Worm (Caenorhabditis elegans) whole organism, L4 larva: ENCODE results near the gene F15A8.1.

Source experiments
- D1046.2 ChIP-seq: fragments of 200-800 bp; sonication (Bioruptor generic); IDR thresholded peaks from 2 replicates; pipeline ENCODE4 v1.3.6; 2022; ENCODE audit warnings: missing genetic modification characterization, missing compliant biosample characterization
- F10B5.3 ChIP-seq: sonication (generic microtip); optimal IDR thresholded peaks from 2 replicates; lab custom pipeline; 2016; ENCODE audit warnings: mild to moderate bottlenecking, missing genetic modification characterization, missing compliant biosample characterization
- T20F7.1 ChIP-seq: fragments of 200-800 bp; sonication (Bioruptor generic); optimal IDR thresholded peaks from 2 replicates; lab custom pipeline; 2018; ENCODE audit warnings: mild to moderate bottlenecking, missing genetic modification characterization, missing compliant biosample characterization
- Y105C5A.15 ChIP-seq: fragments of 200-800 bp; sonication (Bioruptor generic); IDR thresholded peaks from 2 replicates; pipeline ENCODE4 v1.3.6; 2022; ENCODE audit warnings: missing genetic modification characterization, missing compliant biosample characterization
- Y5F2A.4 ChIP-seq: fragments of 200-800 bp; sonication (Bioruptor generic); optimal IDR thresholded peaks from 2 replicates; lab custom pipeline; 2018; ENCODE audit warnings: mild to moderate bottlenecking, missing genetic modification characterization, missing compliant biosample characterization
- ZK546.5 ChIP-seq, 2 experiments: sonication (generic microtip); optimal IDR thresholded peaks; 2 replicates each; lab custom pipeline; 2017; ENCODE audit warnings: missing biosample characterization in 2 of 2, missing genetic modification characterization in 2 of 2
- aha-1 ChIP-seq: fragments of 150-350 bp; peaks from one replicate; lab custom pipeline; 2014; ENCODE audit warnings: missing biosample characterization, missing genetic modification characterization
- aly-2 ChIP-seq: sonication (generic microtip); optimal IDR thresholded peaks from 2 replicates; lab custom pipeline; 2018; ENCODE audit warnings: missing biosample characterization, missing genetic modification characterization
- arid-1 ChIP-seq: fragments of 200-800 bp; sonication (Bioruptor generic); conservative IDR thresholded peaks from 2 replicates; pipeline ENCODE4 v1.3.6; 2022; ENCODE audit warnings: missing genetic modification reagents, missing genetic modification characterization, missing compliant biosample characterization
- daf-16 ChIP-seq, 3 experiments: sonication (generic microtip); optimal IDR thresholded peaks; 2 replicates each; lab custom pipeline; 2016 to 2017; ENCODE audit warnings: missing genetic modification characterization in 3 of 3, missing genetic modification reagents in 3 of 3, mild to moderate bottlenecking in 2 of 3, missing compliant biosample characterization in 2 of 3, missing biosample characterization in 1 of 3, moderate library complexity in 1 of 3
- dmd-6 ChIP-seq: fragments of 200-800 bp; sonication (Bioruptor generic); IDR thresholded peaks from 2 replicates; pipeline ENCODE4 v1.3.6; 2022; ENCODE audit warnings: missing genetic modification reagents, missing genetic modification characterization, missing compliant biosample characterization
- dmd-8 ChIP-seq: fragments of 200-800 bp; sonication (Bioruptor generic); IDR thresholded peaks from 2 replicates; pipeline ENCODE4 v1.3.6; 2022; ENCODE audit warnings: missing genetic modification characterization, missing compliant biosample characterization
- dpl-1 ChIP-seq: fragments of 150-350 bp; optimal IDR thresholded peaks from 2 replicates; lab custom pipeline; 2014; ENCODE audit warnings: missing biosample characterization, missing genetic modification reagents, missing genetic modification characterization
- dve-1 ChIP-seq: sonication (generic microtip); optimal IDR thresholded peaks from 2 replicates; lab custom pipeline; 2017; ENCODE audit warnings: antibody characterized with exemption, mild to moderate bottlenecking, missing genetic modification characterization, missing compliant biosample characterization; ENCODE audit not compliant: insufficient read depth
- gei-8 ChIP-seq: fragments of 200-800 bp; sonication (Bioruptor generic); optimal IDR thresholded peaks from 2 replicates; lab custom pipeline; 2018; ENCODE audit warnings: mild to moderate bottlenecking, missing genetic modification characterization, missing compliant biosample characterization
- hif-1 ChIP-seq, 2 experiments: sonication (generic microtip); optimal IDR thresholded peaks; 2 replicates each; lab custom pipeline; 2016 to 2017; ENCODE audit warnings: missing compliant biosample characterization in 2 of 2, missing genetic modification characterization in 2 of 2, missing genetic modification reagents in 2 of 2, missing genotype in 2 of 2, mild to moderate bottlenecking in 1 of 2
- hlh-11 ChIP-seq: fragments of 200-800 bp; sonication (Bioruptor generic); optimal IDR thresholded peaks from 2 replicates; lab custom pipeline; 2018; ENCODE audit warnings: mild to moderate bottlenecking, missing genetic modification characterization, missing compliant biosample characterization
- hlh-30 ChIP-seq: sonication (generic microtip); optimal IDR thresholded peaks from 2 replicates; lab custom pipeline; 2017; ENCODE audit warnings: antibody characterized with exemption, mild to moderate bottlenecking, missing genetic modification characterization, missing compliant biosample characterization; ENCODE audit not compliant: insufficient read depth
- hmg-1.1 ChIP-seq: fragments of 200-800 bp; sonication (Bioruptor generic); IDR thresholded peaks from 2 replicates; pipeline ENCODE4 v1.3.6; 2022; ENCODE audit warnings: missing genetic modification reagents, missing genetic modification characterization, missing compliant biosample characterization
- lin-13 ChIP-seq: fragments of 150-350 bp; optimal IDR thresholded peaks from 2 replicates; lab custom pipeline; 2014; ENCODE audit warnings: missing biosample characterization, missing genetic modification reagents, missing genetic modification characterization
- lin-15B ChIP-seq: fragments of 150-350 bp; sonication (generic microtip); optimal IDR thresholded peaks from 3 replicates; lab custom pipeline; 2014; ENCODE audit warnings: missing biosample characterization, missing genetic modification characterization
- lin-29 ChIP-seq: fragments of 200-800 bp; sonication (Bioruptor generic); IDR thresholded peaks from 2 replicates; pipeline ENCODE4 v1.3.6; 2022; ENCODE audit warnings: missing genetic modification reagents, missing genetic modification characterization, missing compliant biosample characterization
- lin-38 ChIP-seq: fragments of 200-800 bp; sonication (Bioruptor generic); IDR thresholded peaks from 2 replicates; pipeline ENCODE4 v1.3.6; 2022; ENCODE audit warnings: missing genetic modification reagents, missing genetic modification characterization, missing compliant biosample characterization
- lir-3 ChIP-seq: sonication (generic microtip); optimal IDR thresholded peaks from 2 replicates; lab custom pipeline; 2016; ENCODE audit warnings: mild to moderate bottlenecking, missing genetic modification characterization, missing compliant biosample characterization
- lsy-2 ChIP-seq, 2 experiments: fragments of 150-350 bp in 1 of 2; sonication (generic microtip) in 1 of 2; optimal IDR thresholded peaks; 2 replicates each; lab custom pipeline; 2014 to 2017; ENCODE audit warnings: missing biosample characterization in 2 of 2, missing genetic modification characterization in 2 of 2
- mdl-1 ChIP-seq, 2 experiments: fragments of 150-350 bp in 1 of 2; sonication (generic microtip) in 1 of 2; optimal IDR thresholded peaks; 2 replicates each; lab custom pipeline; 2014 to 2017; ENCODE audit warnings: missing biosample characterization in 2 of 2, missing genetic modification characterization in 2 of 2
- mdt-29 ChIP-seq: fragments of 200-800 bp; sonication (Bioruptor generic); IDR thresholded peaks from 2 replicates; pipeline ENCODE4 v1.3.6; 2022; ENCODE audit warnings: missing genetic modification reagents, missing genetic modification characterization, missing compliant biosample characterization
- mep-1 ChIP-seq: fragments of 150-350 bp; sonication (generic microtip); optimal IDR thresholded peaks from 3 replicates; lab custom pipeline; 2014; ENCODE audit warnings: missing biosample characterization, missing genetic modification characterization
- mes-2 ChIP-seq: sonication (generic microtip); optimal IDR thresholded peaks from 2 replicates; lab custom pipeline; 2016; ENCODE audit warnings: missing genotype, mild to moderate bottlenecking, missing genetic modification characterization, missing compliant biosample characterization; ENCODE audit not compliant: poor library complexity, severe bottlenecking
- mxl-3 ChIP-seq: fragments of 200-800 bp; sonication (Bioruptor generic); optimal IDR thresholded peaks from 2 replicates; lab custom pipeline; 2018; ENCODE audit warnings: mild to moderate bottlenecking, missing genetic modification characterization, missing compliant biosample characterization
- nhr-11 ChIP-seq: fragments of 150-350 bp; optimal IDR thresholded peaks from 2 replicates; lab custom pipeline; 2014; ENCODE audit warnings: missing biosample characterization, missing genetic modification characterization
- nhr-25 ChIP-seq: sonication (generic microtip); optimal IDR thresholded peaks from 2 replicates; lab custom pipeline; 2017; ENCODE audit warnings: missing genetic modification characterization, mild to moderate bottlenecking, missing compliant biosample characterization, antibody characterized with exemption, moderate library complexity, borderline replicate concordance; ENCODE audit not compliant: insufficient read depth
- nhr-28 ChIP-seq: fragments of 150-350 bp; optimal IDR thresholded peaks from 2 replicates; lab custom pipeline; 2014; ENCODE audit warnings: missing biosample characterization, missing genetic modification characterization
- nhr-77 ChIP-seq: fragments of 150-350 bp; optimal IDR thresholded peaks from 2 replicates; lab custom pipeline; 2014; ENCODE audit warnings: missing biosample characterization, missing genetic modification characterization
- pha-4 ChIP-seq, 2 experiments: fragments of 150-350 bp in 1 of 2; fragments of 200-800 bp in 1 of 2; sonication (Bioruptor generic) in 1 of 2; IDR thresholded peaks in 1 of 2; optimal IDR thresholded peaks in 1 of 2; 2 replicates each; pipeline versions ENCODE4 v1.3.6 to Lab custom; 2014 to 2022; ENCODE audit warnings: missing genetic modification characterization in 2 of 2, missing genetic modification reagents in 2 of 2, missing biosample characterization in 1 of 2, missing compliant biosample characterization in 1 of 2
- pqm-1 ChIP-seq: sonication (generic microtip); optimal IDR thresholded peaks from 2 replicates; lab custom pipeline; 2017; ENCODE audit warnings: missing biosample characterization, missing genetic modification characterization
- rbr-2 ChIP-seq: sonication (generic microtip); optimal IDR thresholded peaks from 2 replicates; lab custom pipeline; 2016; ENCODE audit warnings: missing genotype, missing genetic modification characterization, missing compliant biosample characterization
- spr-3 ChIP-seq: fragments of 200-800 bp; sonication (Bioruptor generic); optimal IDR thresholded peaks from 2 replicates; lab custom pipeline; 2018; ENCODE audit warnings: mild to moderate bottlenecking, missing genetic modification characterization, missing compliant biosample characterization
- tra-1 ChIP-seq: fragments of 200-800 bp; sonication (Bioruptor generic); IDR thresholded peaks from 2 replicates; pipeline ENCODE4 v1.3.6; 2022; ENCODE audit warnings: missing genetic modification reagents, missing genetic modification characterization, missing compliant biosample characterization
- vab-7 ChIP-seq: fragments of 200-800 bp; sonication (Bioruptor generic); IDR thresholded peaks from 2 replicates; pipeline ENCODE4 v1.3.6; 2022; ENCODE audit warnings: missing genetic modification reagents, missing genetic modification characterization, missing compliant biosample characterization
- zag-1 ChIP-seq: fragments of 150-350 bp; optimal IDR thresholded peaks from 2 replicates; lab custom pipeline; 2014; ENCODE audit warnings: missing biosample characterization, missing genetic modification characterization
- ztf-7 ChIP-seq: fragments of 150-350 bp; optimal IDR thresholded peaks from 2 replicates; lab custom pipeline; 2014; ENCODE audit warnings: missing biosample characterization, missing genetic modification characterization

F15A8.1 gene

DNA sequence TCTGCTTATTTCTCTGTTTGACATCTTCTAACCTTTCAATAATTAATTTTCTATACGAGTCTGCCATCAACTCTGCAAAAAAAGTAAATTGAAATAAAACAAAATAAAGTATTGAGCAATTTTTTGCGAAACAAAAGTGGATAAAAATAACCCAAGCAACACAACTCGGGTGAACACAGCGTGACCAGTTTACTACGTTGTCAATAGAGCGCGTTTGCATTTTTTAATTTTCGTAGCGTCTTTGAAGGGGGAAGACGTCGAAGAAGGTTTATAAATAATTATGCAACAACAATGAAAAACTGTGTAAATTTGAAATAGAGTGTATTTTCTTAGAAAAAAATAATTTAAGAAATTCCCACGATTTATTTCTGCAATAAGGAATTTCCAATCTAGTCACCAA, 21.6 kb downstream of the F15A8.1 start, which contains the start of gene atg-16.1:
atg-16.1 (minus strand) TSS at position 76 of the 400 bp plus-strand sequence.
- TF ChIP-seq nhr-77 (tag; lab: Kevin White, UChicago): peak; percentile 13
- TF ChIP-seq F10B5.3 (tag; lab: Kevin White, UChicago): no peak
- no peak for TF ChIP-seq mdt-29 (GFP tag; lab: Robert Waterston, UW)
- no peak for TF ChIP-seq lin-15B
- TF ChIP-seq mdl-1 (tag; optimal IDR thresholded peaks at IDR 0.05; lab: Kevin White, UChicago): peak in 1 of 2 experiments; percentile 59
- TF ChIP-seq rbr-2: peak; percentile 52
- TF ChIP-seq dpl-1 (GFP tag; lab: Kevin White, UChicago): peak; percentile 45
- peak; percentile 7 for TF ChIP-seq pqm-1 (tag; lab: Kevin White, UChicago)
- TF ChIP-seq dve-1 (tag; lab: Kevin White, UChicago): peak; percentile 70
- TF ChIP-seq T20F7.1 (GFP tag; lab: Kevin White, UChicago): peak; percentile 73
- TF ChIP-seq lin-38 (GFP tag; lab: Robert Waterston, UW): peak; percentile 95
- peak in 1 of 2 experiments; percentile 80 for TF ChIP-seq lsy-2 (tag; optimal IDR thresholded peaks at IDR 0.05; lab: Kevin White, UChicago)
- TF ChIP-seq mep-1 (tag; lab: Kevin White, UChicago): peak; percentile 67
- peak; percentile 93 for TF ChIP-seq hlh-30 (tag; lab: Kevin White, UChicago)
- peak; percentile 33; the same call in 1 of the 2 replicates for TF ChIP-seq hmg-1.1 (GFP tag; lab: Robert Waterston, UW)
- TF ChIP-seq nhr-28: peak; percentile 87
- TF ChIP-seq spr-3 (GFP tag; lab: Kevin White, UChicago): no peak
- no peak for TF ChIP-seq daf-16 (GFP tag; optimal IDR thresholded peaks at IDR 0.05; lab: Kevin White, UChicago)
- peak; percentile 47 for TF ChIP-seq daf-16 (tag; optimal IDR thresholded peaks at IDR 0.05; lab: Kevin White, UChicago)
- TF ChIP-seq ztf-7 (tag; lab: Kevin White, UChicago): peak; percentile 3
- no peak for TF ChIP-seq pha-4 (GFP tag; IDR thresholded peaks at IDR 0.05; lab: Robert Waterston, UW)
- TF ChIP-seq pha-4 (tag; optimal IDR thresholded peaks at IDR 0.05; lab: Kevin White, UChicago): peak; percentile 54
- peak; percentile 49 for TF ChIP-seq aha-1 (tag; lab: Kevin White, UChicago)
- TF ChIP-seq mes-2 (tag; lab: Kevin White, UChicago): peak; percentile 75
- no peak for TF ChIP-seq tra-1 (GFP tag; lab: Robert Waterston, UW)
- no peak for TF ChIP-seq Y5F2A.4
- TF ChIP-seq mxl-3 (GFP tag; lab: Kevin White, UChicago): peak; percentile 29
- TF ChIP-seq hlh-11 (tag; lab: Kevin White, UChicago): peak; percentile 29

DNA sequence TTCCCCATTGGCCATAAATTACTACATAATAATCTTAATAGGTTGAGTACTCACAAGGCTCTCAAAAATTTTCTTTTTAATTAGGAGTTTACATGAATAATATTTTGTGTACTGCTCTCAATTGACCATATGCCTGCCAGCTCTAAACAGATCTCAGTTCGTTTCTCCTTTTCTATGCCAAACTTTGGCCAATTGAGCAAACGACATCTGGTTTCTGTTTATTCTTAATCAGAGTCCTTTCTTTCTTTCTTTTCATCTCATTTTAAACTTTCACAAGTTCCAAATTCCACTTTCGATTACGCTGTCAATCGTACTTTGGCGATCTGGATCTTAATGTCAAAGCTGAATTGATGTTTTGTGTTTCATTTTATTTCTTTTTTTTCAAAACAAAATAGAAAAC, 23.6 kb downstream of the F15A8.1 start:
- TF ChIP-seq ZK546.5 (tag; optimal IDR thresholded peaks at IDR 0.05; lab: Kevin White, UChicago): no peak
- no peak for TF ChIP-seq F10B5.3 (tag; lab: Kevin White, UChicago)
- TF ChIP-seq dmd-8 (GFP tag; lab: Robert Waterston, UW): no peak
- TF ChIP-seq nhr-25 (tag; lab: Kevin White, UChicago): no peak
- TF ChIP-seq vab-7 (GFP tag; lab: Robert Waterston, UW): no peak

DNA sequence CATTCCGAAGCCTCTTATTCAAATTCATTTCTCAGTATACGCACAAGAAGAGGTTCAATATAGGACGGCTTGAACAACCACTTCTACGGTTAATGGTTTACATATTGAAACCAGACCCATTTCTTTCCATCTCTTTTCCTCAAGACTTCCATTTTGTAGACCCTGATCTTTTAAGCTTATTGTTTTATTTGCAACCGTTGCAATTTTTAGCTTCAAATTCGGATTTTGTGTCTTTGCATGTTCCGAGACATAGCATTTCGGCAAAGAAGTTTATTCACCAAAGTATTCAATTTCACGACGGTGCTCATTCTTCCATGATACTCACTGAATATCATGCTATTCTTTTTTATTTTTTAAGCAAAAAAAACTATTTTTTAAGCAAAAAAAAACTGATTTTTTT, 25.5 kb downstream of the F15A8.1 start, which contains the start of gene nmur-3:
nmur-3 (plus strand) TSS at position 301 of the 400 bp plus-strand sequence.
- TF ChIP-seq tra-1 (GFP tag; lab: Robert Waterston, UW): no peak
- peak; percentile 31 for TF ChIP-seq aha-1 (tag; lab: Kevin White, UChicago)

DNA sequence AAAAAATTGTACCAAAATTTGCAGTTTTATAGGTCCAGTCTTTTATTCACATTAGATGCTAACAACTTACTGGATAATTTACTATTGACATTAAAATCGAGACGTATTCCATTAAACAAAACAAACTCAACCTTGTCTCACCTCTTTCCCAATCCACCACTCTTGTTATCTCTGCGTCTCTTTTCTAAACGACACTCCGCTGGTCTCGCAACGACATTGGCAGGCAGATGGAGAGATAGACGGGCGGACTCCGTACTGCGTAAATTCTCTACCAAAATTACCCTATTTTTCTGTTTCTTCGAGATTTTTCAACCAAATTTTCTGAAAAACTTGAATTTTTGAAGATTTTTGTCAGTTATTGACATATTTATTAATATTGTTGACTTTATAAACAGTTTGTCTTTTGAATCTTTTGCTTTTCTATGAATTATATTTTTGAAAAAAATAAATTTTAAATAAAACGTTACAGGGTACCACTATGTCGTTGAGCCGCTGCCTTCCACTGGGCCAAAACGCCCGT, 28.6 kb downstream of the F15A8.1 start, which contains the start of gene asb-2:
asb-2 (plus strand) TSS at position 470 of the 520 bp plus-strand sequence.
- peak; percentile 72 for TF ChIP-seq mxl-3 (GFP tag; lab: Kevin White, UChicago)
- TF ChIP-seq aly-2 (tag; lab: Kevin White, UChicago): no peak
- TF ChIP-seq lsy-2 (tag; optimal IDR thresholded peaks at IDR 0.05; lab: Kevin White, UChicago): peak in 1 of 2 experiments; percentile 90
- TF ChIP-seq mep-1 (tag; lab: Kevin White, UChicago): peak; percentile 93
- TF ChIP-seq hlh-30 (tag; lab: Kevin White, UChicago): peak; percentile 86
- peak; percentile 84 for TF ChIP-seq lin-13 (GFP tag; lab: Kevin White, UChicago)
- peak in 1 of 2 experiments; percentile 74 for TF ChIP-seq mdl-1 (tag; optimal IDR thresholded peaks at IDR 0.05; lab: Kevin White, UChicago)
- 0 out of 2 replicates have a peak, but pooled peaks have one; percentile 17 for TF ChIP-seq arid-1 (GFP tag; lab: Robert Waterston, UW)
- TF ChIP-seq dve-1 (tag; lab: Kevin White, UChicago): peak; percentile 91
- no peak for TF ChIP-seq lir-3 (tag; lab: Kevin White, UChicago)
- no peak for TF ChIP-seq D1046.2
- no peak for TF ChIP-seq Y105C5A.15 (GFP tag; lab: Robert Waterston, UW)
- peak in 1 of 2 experiments; percentile 62 for TF ChIP-seq hif-1 (tag; optimal IDR thresholded peaks at IDR 0.05; lab: Kevin White, UChicago)
- TF ChIP-seq lin-29 (GFP tag; lab: Robert Waterston, UW): no peak
- peak; percentile 72; the same call in 1 of the 2 replicates for TF ChIP-seq dmd-6 (GFP tag; lab: Robert Waterston, UW)
- peak; percentile 91 for TF ChIP-seq nhr-11 (tag; lab: Kevin White, UChicago)
- TF ChIP-seq zag-1 (tag; lab: Kevin White, UChicago): no peak
- no peak for TF ChIP-seq gei-8 (GFP tag; lab: Kevin White, UChicago)
